Fruit fly (Drosophila melanogaster) whole organism, pupa: ENCODE data around the gene Atx2.

Experiments
- CG13204 ChIP-seq: fragments of 200-800 bp; sonication (Bioruptor generic); optimal IDR thresholded peaks from 2 replicates; lab custom pipeline; 2018; ENCODE audit warnings: missing biosample characterization, mild to moderate bottlenecking, missing genetic modification characterization, moderate library complexity
- CG15710 ChIP-seq: fragments of 200-800 bp; sonication (Bioruptor generic); optimal IDR thresholded peaks from 2 replicates; lab custom pipeline; 2018; ENCODE audit warnings: missing biosample characterization, mild to moderate bottlenecking, missing genetic modification characterization, moderate library complexity
- CG4496 ChIP-seq: fragments of 200-800 bp; sonication (Bioruptor generic); IDR thresholded peaks from 3 replicates; pipeline ENCODE4 v1.3.6; 2022; ENCODE audit warnings: missing biosample characterization, missing genetic modification characterization
- CG9948 ChIP-seq: fragments of 200-800 bp; sonication (Bioruptor generic); optimal IDR thresholded peaks from 2 replicates; lab custom pipeline; 2018; ENCODE audit warnings: missing biosample characterization, mild to moderate bottlenecking, missing genetic modification characterization, moderate library complexity
- EcR ChIP-seq: fragments of 200-800 bp; sonication (Bioruptor generic); optimal IDR thresholded peaks from 3 replicates; lab custom pipeline; 2019; ENCODE audit warnings: missing biosample characterization, missing genetic modification characterization, mild to moderate bottlenecking, moderate library complexity, missing genetic modification reagents
- Pif1A ChIP-seq: fragments of 200-800 bp; sonication (Bioruptor generic); optimal IDR thresholded peaks from 3 replicates; lab custom pipeline; 2016; ENCODE audit warnings: missing biosample characterization, missing genetic modification characterization
- fd96Ca ChIP-seq: fragments of 200-800 bp; sonication (Bioruptor generic); IDR thresholded peaks from 3 replicates; pipeline ENCODE4 v1.3.6; 2022; ENCODE audit warnings: missing biosample characterization, missing genetic modification characterization
- gl ChIP-seq: fragments of 200-800 bp; sonication (Bioruptor generic); optimal IDR thresholded peaks from 2 replicates; lab custom pipeline; 2018; ENCODE audit warnings: missing biosample characterization, mild to moderate bottlenecking, missing genetic modification characterization
- rn ChIP-seq: fragments of 200-800 bp; sonication (Bioruptor generic); IDR thresholded peaks from 2 replicates; pipeline ENCODE4 v1.3.6; 2022; ENCODE audit warnings: missing biosample characterization, missing genetic modification characterization

- TF ChIP-seq Pif1A = no peak
- no peak for TF ChIP-seq fd96Ca
- TF ChIP-seq CG15710 (tag; lab: Kevin White, UChicago) = no peak
- no peak for TF ChIP-seq CG9948 (tag; lab: Kevin White, UChicago)
- TF ChIP-seq EcR (GFP tag; lab: Kevin White, UChicago) = no peak
- no peak for TF ChIP-seq gl (tag; lab: Kevin White, UChicago)
- TF ChIP-seq CG4496 = no peak
- TF ChIP-seq rn (GFP tag; lab: Robert Waterston, UW) = no peak
- no peak for TF ChIP-seq CG13204 (GFP tag; lab: Kevin White, UChicago)
Observed at dm6 chr3R:15375470-15375869, 32.8 kb upstream of the Atx2 start.
